Worm (Caenorhabditis elegans): Measurements from ENCODE around the gene col-38.

- TF ChIP-seq nhr-28 (tag; optimal IDR thresholded peaks at IDR 0.05): no peak
- no peak for TF ChIP-seq unc-120 (tag; optimal IDR thresholded peaks at IDR 0.05; ENCODE audit: poor library complexity, severe bottlenecking)
- TF ChIP-seq nhr-12 (tag; optimal IDR thresholded peaks at IDR 0.05): no peak
- peak; percentile 32 for TF ChIP-seq pha-4 (tag; optimal IDR thresholded peaks at IDR 0.05)
- TF ChIP-seq sptf-1 (tag; optimal IDR thresholded peaks at IDR 0.05): no peak
- no peak for TF ChIP-seq unc-39 (tag; optimal IDR thresholded peaks at IDR 0.05)
- TF ChIP-seq snpc-4 (tag; optimal IDR thresholded peaks at IDR 0.05): no peak
- TF ChIP-seq ces-1 (GFP tag; optimal IDR thresholded peaks at IDR 0.05): peak; percentile 49
- no peak for TF ChIP-seq elt-1 (tag; optimal IDR thresholded peaks at IDR 0.05; ENCODE audit: borderline replicate concordance, insufficient read depth)
- TF ChIP-seq nhr-237 (tag; optimal IDR thresholded peaks at IDR 0.05): peak; percentile 54
- peak; percentile 74 for TF ChIP-seq mep-1 (tag; optimal IDR thresholded peaks at IDR 0.05)
These were observed 33.6 kb upstream of the col-38 start, which contains the start of the genes cpf-1 and rpl-26 for ce11 chrII:8602337-8602944.

Data from whole organism, mixed stage, embryonic.